Worm (Caenorhabditis elegans) whole organism, L1 larva: ENCODE measurements around the gene K05F6.4.

Experiments used
- C16A3.4 ChIP-seq: fragments of 150-350 bp; optimal IDR thresholded peaks from 2 replicates; lab custom pipeline; 2014; ENCODE audit warnings: missing biosample characterization, missing genetic modification characterization
- F16B12.6 ChIP-seq: fragments of 150-350 bp; optimal IDR thresholded peaks from 2 replicates; lab custom pipeline; 2014; ENCODE audit warnings: missing biosample characterization, missing genetic modification characterization
- Y116A8C.19 ChIP-seq: sonication (generic microtip); optimal IDR thresholded peaks from 2 replicates; lab custom pipeline; 2016; ENCODE audit warnings: missing compliant biosample characterization, missing genetic modification characterization, borderline replicate concordance
- aha-1 ChIP-seq: fragments of 150-350 bp; optimal IDR thresholded peaks from 2 replicates; lab custom pipeline; 2014; ENCODE audit warnings: missing biosample characterization, missing genetic modification characterization
- ama-1 ChIP-seq: fragments of 150-350 bp; optimal IDR thresholded peaks from 2 replicates; lab custom pipeline; 2014
- blmp-1 ChIP-seq: fragments of 150-350 bp; optimal IDR thresholded peaks from 2 replicates; lab custom pipeline; 2014; ENCODE audit warnings: missing biosample characterization, missing genetic modification characterization
- ceh-8 ChIP-seq: fragments of 200-800 bp; sonication (Bioruptor generic); optimal IDR thresholded peaks from 2 replicates; lab custom pipeline; 2018; ENCODE audit warnings: mild to moderate bottlenecking, missing genetic modification characterization, moderate library complexity, missing compliant biosample characterization
- ceh-82 ChIP-seq, 3 experiments: fragments of 150-350 bp in 1 of 3; sonication (generic microtip) in 2 of 3; optimal IDR thresholded peaks; 2 replicates each; lab custom pipeline; 2014 to 2017; ENCODE audit warnings: missing biosample characterization in 3 of 3, missing genetic modification characterization in 3 of 3
- ceh-88 ChIP-seq: fragments of 200-800 bp; sonication (Bioruptor generic); IDR thresholded peaks from 2 replicates; pipeline ENCODE4 v1.3.6; 2022; ENCODE audit warnings: missing genetic modification characterization, missing compliant biosample characterization
- ces-1 ChIP-seq: fragments of 150-350 bp; optimal IDR thresholded peaks from 2 replicates; lab custom pipeline; 2014; ENCODE audit warnings: missing biosample characterization, missing genetic modification reagents, missing genetic modification characterization
- dpl-1 ChIP-seq, 3 experiments: fragments of 150-350 bp in 2 of 3; sonication (generic microtip) in 1 of 3; optimal IDR thresholded peaks; 2 replicates each; lab custom pipeline; 2014 to 2017; ENCODE audit warnings: missing biosample characterization in 3 of 3, missing genetic modification characterization in 3 of 3, missing genetic modification reagents in 3 of 3
- dsc-1 ChIP-seq: sonication (generic microtip); optimal IDR thresholded peaks from 2 replicates; lab custom pipeline; 2016; ENCODE audit warnings: mild to moderate bottlenecking, missing genetic modification characterization, missing compliant biosample characterization
- efl-1 ChIP-seq, 4 experiments: fragments of 150-350 bp; optimal IDR thresholded peaks in 3 of 4; peaks in 1 of 4; 1 replicate in 1 of 4; 2 replicates in 3 of 4; lab custom pipeline; 2014; ENCODE audit warnings: missing biosample characterization in 2 of 4, missing genetic modification characterization in 2 of 4, missing genetic modification reagents in 2 of 4
- egl-13 ChIP-seq: sonication (generic microtip); optimal IDR thresholded peaks from 2 replicates; lab custom pipeline; 2016; ENCODE audit warnings: missing genotype, missing genetic modification reagents, missing genetic modification characterization, missing compliant biosample characterization
- egl-27 ChIP-seq, 2 experiments: fragments of 150-350 bp in 1 of 2; sonication (generic microtip); optimal IDR thresholded peaks; 3 replicates each; lab custom pipeline; 2017 to 2018; ENCODE audit warnings: missing biosample characterization in 2 of 2, missing genetic modification characterization in 2 of 2, missing genetic modification reagents in 2 of 2
- elt-2 ChIP-seq: sonication (generic microtip); optimal IDR thresholded peaks from 2 replicates; lab custom pipeline; 2016; ENCODE audit warnings: missing genetic modification characterization, mild to moderate bottlenecking, inconsistent platforms, missing compliant biosample characterization, missing genetic modification reagents
- elt-3 ChIP-seq, 6 experiments: fragments of 150-350 bp in 1 of 6; sonication (generic microtip); optimal IDR thresholded peaks; 2 replicates each; lab custom pipeline; 2017 to 2018; ENCODE audit warnings: missing biosample characterization in 6 of 6, missing genetic modification characterization in 6 of 6, inconsistent platforms in 1 of 6
- fkh-10 ChIP-seq: sonication (generic microtip); optimal IDR thresholded peaks from 2 replicates; lab custom pipeline; 2017; ENCODE audit warnings: missing biosample characterization, missing genetic modification reagents, missing genetic modification characterization
- fkh-4 ChIP-seq: sonication (generic microtip); optimal IDR thresholded peaks from 2 replicates; lab custom pipeline; 2016; ENCODE audit warnings: missing compliant biosample characterization, missing genetic modification characterization, borderline replicate concordance
- fkh-8 ChIP-seq: sonication (generic microtip); optimal IDR thresholded peaks from 2 replicates; lab custom pipeline; 2016; ENCODE audit warnings: mild to moderate bottlenecking, missing genetic modification characterization, missing compliant biosample characterization
- grh-1 ChIP-seq: fragments of 200-800 bp; sonication (Bioruptor generic); IDR thresholded peaks from 2 replicates; pipeline ENCODE4 v1.3.6; 2022; ENCODE audit warnings: missing genetic modification reagents, missing genetic modification characterization, missing compliant biosample characterization
- hpl-2 ChIP-seq: fragments of 150-350 bp; optimal IDR thresholded peaks from 2 replicates; lab custom pipeline; 2014; ENCODE audit warnings: missing biosample characterization, missing genetic modification reagents, missing genetic modification characterization
- irx-1 ChIP-seq: sonication (generic microtip); optimal IDR thresholded peaks from 2 replicates; lab custom pipeline; 2016; ENCODE audit warnings: missing genetic modification characterization, missing compliant biosample characterization
- lin-13 ChIP-seq: fragments of 150-350 bp; optimal IDR thresholded peaks from 2 replicates; lab custom pipeline; 2014; ENCODE audit warnings: missing biosample characterization, missing genetic modification reagents, missing genetic modification characterization
- lin-35 ChIP-seq, 2 experiments: fragments of 150-350 bp; optimal IDR thresholded peaks; 2 replicates each; lab custom pipeline; 2014; ENCODE audit warnings: missing biosample characterization in 2 of 2, missing genetic modification characterization in 2 of 2, missing genetic modification reagents in 2 of 2
- lin-39 ChIP-seq: fragments of 150-350 bp; optimal IDR thresholded peaks from 2 replicates; lab custom pipeline; 2014; ENCODE audit warnings: missing biosample characterization, missing genetic modification reagents, missing genetic modification characterization
- lsy-2 ChIP-seq, 2 experiments: fragments of 150-350 bp; optimal IDR thresholded peaks; 2 replicates each; lab custom pipeline; 2014; ENCODE audit warnings: missing biosample characterization in 2 of 2, missing genetic modification characterization in 2 of 2
- mab-9 ChIP-seq: fragments of 200-800 bp; sonication (Bioruptor generic); IDR thresholded peaks from 2 replicates; pipeline ENCODE4 v1.3.6; 2022; ENCODE audit warnings: missing genetic modification reagents, missing genetic modification characterization, missing compliant biosample characterization
- mdl-1 ChIP-seq, 2 experiments: fragments of 150-350 bp; optimal IDR thresholded peaks; 2 replicates each; lab custom pipeline; 2014 to 2017; ENCODE audit warnings: missing biosample characterization in 2 of 2, missing genetic modification characterization in 2 of 2, inconsistent platforms in 1 of 2
- nhr-11 ChIP-seq: fragments of 150-350 bp; optimal IDR thresholded peaks from 2 replicates; lab custom pipeline; 2014; ENCODE audit warnings: missing biosample characterization, missing genetic modification characterization
- nhr-19 ChIP-seq: fragments of 200-800 bp; sonication (Bioruptor generic); conservative IDR thresholded peaks from 2 replicates; pipeline ENCODE4 v1.3.6; 2022; ENCODE audit warnings: missing genetic modification characterization, missing compliant biosample characterization
- nhr-20 ChIP-seq: sonication (generic microtip); optimal IDR thresholded peaks from 2 replicates; lab custom pipeline; 2016; ENCODE audit warnings: mild to moderate bottlenecking, missing genetic modification characterization, missing compliant biosample characterization
- nhr-47 ChIP-seq: sonication (generic microtip); optimal IDR thresholded peaks from 2 replicates; lab custom pipeline; 2016; ENCODE audit warnings: mild to moderate bottlenecking, missing genetic modification characterization, moderate library complexity, missing compliant biosample characterization
- nhr-71 ChIP-seq: sonication (generic microtip); optimal IDR thresholded peaks from 2 replicates; lab custom pipeline; 2016; ENCODE audit warnings: mild to moderate bottlenecking, missing genetic modification characterization, moderate library complexity, missing compliant biosample characterization
- nhr-77 ChIP-seq: fragments of 150-350 bp; optimal IDR thresholded peaks from 2 replicates; lab custom pipeline; 2014; ENCODE audit warnings: missing biosample characterization, missing genetic modification characterization
- nhr-90 ChIP-seq: sonication (generic microtip); optimal IDR thresholded peaks from 2 replicates; lab custom pipeline; 2016; ENCODE audit warnings: mild to moderate bottlenecking, missing genetic modification characterization, missing compliant biosample characterization; ENCODE audit not compliant: poor library complexity
- rnt-1 ChIP-seq: sonication (generic microtip); optimal IDR thresholded peaks from 2 replicates; lab custom pipeline; 2016; ENCODE audit warnings: mild to moderate bottlenecking, missing genetic modification characterization, moderate library complexity, missing compliant biosample characterization
- snu-23 ChIP-seq: sonication (generic microtip); optimal IDR thresholded peaks from 2 replicates; lab custom pipeline; 2016; ENCODE audit warnings: missing genetic modification characterization, missing compliant biosample characterization
- swsn-7 ChIP-seq: sonication (generic microtip); optimal IDR thresholded peaks from 2 replicates; lab custom pipeline; 2016; ENCODE audit warnings: missing genetic modification characterization, missing compliant biosample characterization
- tbx-2 ChIP-seq: sonication (generic microtip); optimal IDR thresholded peaks from 2 replicates; lab custom pipeline; 2016; ENCODE audit warnings: missing genetic modification characterization, missing compliant biosample characterization
- unc-30 ChIP-seq: sonication (generic microtip); optimal IDR thresholded peaks from 2 replicates; lab custom pipeline; 2017; ENCODE audit warnings: missing biosample characterization, missing genetic modification characterization
- vab-15 ChIP-seq: sonication (generic microtip); optimal IDR thresholded peaks from 2 replicates; lab custom pipeline; 2017; ENCODE audit warnings: missing genotype, mild to moderate bottlenecking, missing genetic modification characterization, missing compliant biosample characterization
- xbp-1 ChIP-seq: sonication (generic microtip); optimal IDR thresholded peaks from 2 replicates; lab custom pipeline; 2016; ENCODE audit warnings: missing genetic modification characterization, missing compliant biosample characterization
- zag-1 ChIP-seq: fragments of 150-350 bp; optimal IDR thresholded peaks from 2 replicates; lab custom pipeline; 2014; ENCODE audit warnings: missing biosample characterization, missing genetic modification characterization

K05F6.4 gene

ce11 chrII:1519867-1520266, 23.4 kb upstream of the K05F6.4 start:
- TF ChIP-seq nhr-19 (GFP tag; lab: Robert Waterston, UW): peak; percentile 29; the same call in 1 of the 2 replicates
- no peak for TF ChIP-seq xbp-1 (tag; lab: Kevin White, UChicago)
- no peak for TF ChIP-seq irx-1
- TF ChIP-seq hpl-2 (GFP tag; lab: Kevin White, UChicago): no peak
- no peak for TF ChIP-seq unc-30 (tag; lab: Kevin White, UChicago)
- TF ChIP-seq tbx-2 (tag; lab: Kevin White, UChicago): no peak
- no peak for TF ChIP-seq ces-1
- peak; percentile 37 for TF ChIP-seq nhr-47 (tag; lab: Kevin White, UChicago)
- TF ChIP-seq lin-13 (GFP tag; lab: Kevin White, UChicago): peak; percentile 33
- TF ChIP-seq dpl-1 (GFP tag; optimal IDR thresholded peaks at IDR 0.05; lab: Kevin White, UChicago): peak in 1 of 3 experiments; percentile 20
- no peak for TF ChIP-seq nhr-77 (tag; lab: Kevin White, UChicago)
- peak; percentile 12 to 20 for TF ChIP-seq efl-1 (optimal IDR thresholded peaks at IDR 0.05; lab: Kevin White, UChicago)
- peak in 1 of 2 experiments; percentile 89 for TF ChIP-seq efl-1 (GFP tag; optimal IDR thresholded peaks at IDR 0.05 in 1 of 2; lab: Kevin White, UChicago)
- peak in 1 of 3 experiments; percentile 13 for TF ChIP-seq ceh-82 (tag; optimal IDR thresholded peaks at IDR 0.05; lab: Kevin White, UChicago)
- TF ChIP-seq mab-9 (GFP tag; lab: Robert Waterston, UW): peak; percentile 51; the same call in 1 of the 2 replicates
- TF ChIP-seq nhr-20: no peak
- TF ChIP-seq snu-23 (GFP tag; lab: Kevin White, UChicago): peak; percentile 48
- TF ChIP-seq egl-13 (tag; lab: Kevin White, UChicago): peak; percentile 15
- no peak for TF ChIP-seq C16A3.4 (tag; lab: Kevin White, UChicago)
- peak in 1 of 2 experiments; percentile 33 for TF ChIP-seq lin-35 (GFP tag; optimal IDR thresholded peaks at IDR 0.05; lab: Kevin White, UChicago)
- peak; percentile 35 for TF ChIP-seq nhr-71 (tag; lab: Kevin White, UChicago)
- TF ChIP-seq fkh-8: peak; percentile 52
- TF ChIP-seq lsy-2 (tag; optimal IDR thresholded peaks at IDR 0.05; lab: Kevin White, UChicago): peak in 1 of 2 experiments; percentile 36
- peak; percentile 74 for TF ChIP-seq dsc-1 (tag; lab: Kevin White, UChicago)
- TF ChIP-seq swsn-7 (tag; lab: Kevin White, UChicago): peak; percentile 7
- TF ChIP-seq fkh-10: peak; percentile 15

DNA sequence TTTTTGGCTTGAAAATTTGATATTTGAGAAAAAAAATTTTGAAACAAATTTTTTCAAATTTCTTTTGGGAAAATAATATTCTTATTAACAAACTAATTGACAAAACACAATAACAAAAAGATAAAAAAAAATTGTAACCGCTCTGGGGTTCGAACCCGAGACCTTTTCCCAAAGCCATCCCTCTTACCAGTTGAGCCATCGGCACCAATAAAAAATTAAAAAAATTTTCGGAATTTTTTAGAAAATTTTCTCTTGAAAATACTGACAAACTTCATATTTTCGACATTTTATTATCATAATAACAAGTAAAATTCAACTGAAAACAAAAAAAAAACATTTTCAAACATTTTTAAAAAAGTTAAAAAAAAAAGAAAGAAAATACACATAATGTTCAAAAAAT, 21.3 kb upstream of the K05F6.4 start:
- no peak for TF ChIP-seq nhr-90 (tag; lab: Kevin White, UChicago)
- no peak for TF ChIP-seq fkh-10
- no peak for TF ChIP-seq snu-23 (GFP tag; lab: Kevin White, UChicago)
- TF ChIP-seq elt-3 (tag; optimal IDR thresholded peaks at IDR 0.05; lab: Kevin White, UChicago): no peak
- no peak for TF ChIP-seq nhr-77 (tag; lab: Kevin White, UChicago)
- TF ChIP-seq F16B12.6: no peak
- no peak for TF ChIP-seq ama-1 (lab: Kevin White, UChicago)
- no peak for TF ChIP-seq fkh-4
- TF ChIP-seq rnt-1 (tag; lab: Kevin White, UChicago): no peak
- TF ChIP-seq xbp-1 (tag; lab: Kevin White, UChicago): no peak
- no peak for TF ChIP-seq nhr-71 (tag; lab: Kevin White, UChicago)
- TF ChIP-seq tbx-2 (tag; lab: Kevin White, UChicago): no peak
- TF ChIP-seq, all 84 proteins: peak for 0

DNA sequence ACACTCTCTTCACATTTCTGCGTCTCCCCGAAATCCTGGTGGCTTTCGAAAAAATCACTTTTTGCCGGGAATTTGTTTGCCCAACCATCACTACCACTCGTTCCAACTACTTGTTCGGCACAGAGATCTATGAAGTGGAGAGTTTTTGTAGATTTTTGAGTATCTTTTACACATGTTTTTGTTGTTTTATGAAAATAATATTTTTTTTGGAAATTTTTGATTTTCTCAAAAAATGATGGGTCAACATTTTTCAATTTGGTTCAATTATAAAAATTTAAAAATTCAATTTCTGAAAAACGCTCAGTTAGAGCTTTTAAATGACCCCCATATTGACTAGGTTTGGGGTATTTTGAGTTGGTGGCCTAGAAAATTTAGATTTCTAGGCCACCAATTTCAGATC, 17.8 kb upstream of the K05F6.4 start, which contains the start of gene Y51H7BR.7:
Gene Y51H7BR.7 (minus strand): TSS at position 101 of the 400 bp plus-strand sequence.
- TF ChIP-seq C16A3.4 (tag; lab: Kevin White, UChicago) (no peak), efl-1 (optimal IDR thresholded peaks at IDR 0.05; lab: Kevin White, UChicago) (no peak), efl-1 (GFP tag; optimal IDR thresholded peaks at IDR 0.05 in 1 of 2; lab: Kevin White, UChicago) (peak in 1 of 2 experiments; percentile 66)
- TF ChIP-seq, all 84 proteins: peak for 1

ce11 chrII:1529057-1529456, 14.2 kb upstream of the K05F6.4 start, which contains the start of gene Y51H7BR.4:
TSS of gene Y51H7BR.4 (plus strand) at chrII:1529357.
- TF ChIP-seq Y116A8C.19 (no peak), vab-15 (tag; lab: Kevin White, UChicago) (no peak), grh-1 (GFP tag; lab: Robert Waterston, UW) (no peak), ceh-8 (GFP tag; lab: Kevin White, UChicago) (no peak), mdl-1 (tag; optimal IDR thresholded peaks at IDR 0.05; lab: Kevin White, UChicago) (no peak), xbp-1 (tag; lab: Kevin White, UChicago) (no peak), swsn-7 (tag; lab: Kevin White, UChicago) (no peak), zag-1 (tag; lab: Kevin White, UChicago) (no peak), aha-1 (tag; lab: Kevin White, UChicago) (no peak), nhr-11 (tag; lab: Kevin White, UChicago) (no peak), egl-27 (tag; optimal IDR thresholded peaks at IDR 0.05; lab: Kevin White, UChicago) (no peak), elt-2 (no peak), lin-39 (tag; lab: Kevin White, UChicago) (no peak), F16B12.6 (no peak), blmp-1 (no peak), ceh-88 (GFP tag; lab: Robert Waterston, UW) (no peak), mab-9 (GFP tag; lab: Robert Waterston, UW) (no peak)
- TF ChIP-seq, all 84 proteins: peak for 0
